Worm (Caenorhabditis elegans) whole organism, L4/young adult: Measurements from ENCODE around the gene mfsd-6.

Experiments
- W03F9.2 ChIP-seq: fragments of 150-350 bp; optimal IDR thresholded peaks from 2 replicates; lab custom pipeline; 2014; ENCODE audit warnings: missing biosample characterization, missing genetic modification characterization
- him-1 ChIP-seq: sonication (generic microtip); optimal IDR thresholded peaks from 2 replicates; lab custom pipeline; 2016; ENCODE audit warnings: missing genotype, missing genetic modification reagents, missing genetic modification characterization, missing compliant biosample characterization

DNA sequence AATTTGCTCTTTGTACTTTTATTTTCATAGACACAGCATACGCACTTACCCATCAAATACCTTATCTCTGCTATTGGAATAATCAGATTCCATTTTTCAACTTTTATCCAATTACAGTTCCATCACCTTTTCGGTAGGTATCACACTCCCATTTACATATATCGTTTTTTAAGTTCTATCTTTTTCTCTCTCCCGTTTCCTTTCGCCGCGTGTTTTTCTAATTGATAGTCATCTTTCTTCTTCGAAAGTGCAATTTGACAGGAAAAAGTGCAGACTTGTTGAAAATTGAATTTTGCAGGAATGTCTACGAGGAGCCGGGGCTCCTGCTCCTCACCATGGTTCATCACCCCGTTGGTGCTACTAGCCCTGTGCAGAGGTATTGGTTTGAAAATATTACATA, 45.9 kb upstream of the mfsd-6 start, which contains the start of gene fbn-1:
- TF ChIP-seq W03F9.2 (no peak), him-1 (tag; lab: Kevin White, UChicago) (no peak)
